Fruit fly (Drosophila melanogaster): ENCODE measurements around the gene ara.

DNA sequence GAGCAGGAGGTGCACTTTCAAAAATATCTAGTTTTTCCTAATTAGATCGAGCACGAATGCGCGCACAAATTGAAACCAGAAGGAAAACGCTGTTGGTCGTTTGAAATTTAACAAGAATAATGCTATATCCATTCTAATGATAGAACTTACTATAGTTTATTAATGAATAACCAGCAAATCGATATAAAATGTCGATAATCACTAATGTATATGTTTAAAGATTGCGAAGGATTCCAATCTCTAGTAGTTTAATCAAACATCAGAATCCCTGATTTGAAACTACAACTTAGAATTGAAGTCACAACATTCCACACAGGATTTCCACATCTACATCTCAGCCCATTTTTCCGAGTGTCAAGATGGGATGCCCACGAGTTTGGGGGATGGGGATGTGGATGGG is 15.1 kb upstream of the ara start:
- TF ChIP-seq ttk (optimal IDR thresholded peaks at IDR 0.05) (no peak), psq (optimal IDR thresholded peaks at IDR 0.05) (no peak), Sin3A (optimal IDR thresholded peaks at IDR 0.05) (no peak), h (optimal IDR thresholded peaks at IDR 0.05) (no peak), insv (optimal IDR thresholded peaks at IDR 0.05) (no peak), Myc (optimal IDR thresholded peaks at IDR 0.05) (no peak)
